Worm (Caenorhabditis elegans): ENCODE measurements around the gene B0024.13.

DNA sequence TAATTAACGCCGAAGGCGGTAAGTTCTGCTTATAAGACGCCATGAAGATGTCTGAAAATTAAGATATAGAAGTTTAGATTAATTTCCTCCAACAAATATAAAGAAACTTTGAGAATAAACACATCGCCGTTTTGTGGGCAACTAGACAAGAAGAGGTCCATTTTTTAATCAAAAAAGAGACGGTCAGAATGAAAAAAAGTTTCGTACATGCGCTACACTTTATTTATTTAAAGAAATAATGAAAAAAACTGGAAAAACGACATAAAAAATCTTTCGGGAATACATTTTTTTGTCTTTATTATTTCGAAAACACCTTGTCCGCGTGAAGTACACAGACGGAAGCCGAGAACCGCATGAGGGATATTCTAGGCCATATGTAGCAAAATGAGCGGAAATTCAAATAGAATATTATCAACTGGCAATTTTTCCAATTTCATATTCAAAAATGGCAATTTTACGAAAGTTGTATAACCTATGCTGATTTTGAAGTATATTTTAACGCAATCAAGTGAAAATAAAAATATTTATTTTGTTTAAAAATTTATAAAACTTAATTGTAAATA, 35.3 kb downstream of the B0024.13 start, which contains the start of gene sluh-7:
- TF ChIP-seq madf-8 (GFP tag; conservative IDR thresholded peaks at IDR 0.05): no peak; the same call in 1 of the 2 replicates
- TF ChIP-seq pha-4 (tag; optimal IDR thresholded peaks at IDR 0.05): peak; percentile 47
- TF ChIP-seq K11D2.4 (GFP tag; IDR thresholded peaks at IDR 0.05): 0 out of 2 replicates have a peak, but pooled peaks have one; percentile 39
- TF ChIP-seq nhr-90 (tag; optimal IDR thresholded peaks at IDR 0.05): no peak
- no peak for TF ChIP-seq attf-3 (GFP tag; conservative IDR thresholded peaks at IDR 0.05)
- no peak for TF ChIP-seq ztf-6 (GFP tag; IDR thresholded peaks at IDR 0.05)
- TF ChIP-seq ztf-26 (tag; optimal IDR thresholded peaks at IDR 0.05): no peak
